Fruit fly (Drosophila melanogaster) whole organism: ENCODE data around the gene Sema1a.

Source experiments
- CG8478 ChIP-seq: fragments of >200 bp; optimal IDR thresholded peaks from 2 replicates; lab custom pipeline; 2018; ENCODE audit warnings: inconsistent platforms
- Dll ChIP-seq: fragments of >200 bp; optimal IDR thresholded peaks from 2 replicates; lab custom pipeline; 2017
- EcR ChIP-seq, 2 experiments: fragments of >200 bp; optimal IDR thresholded peaks; 2 replicates each; lab custom pipeline; 2017; ENCODE audit warnings: missing biosample characterization in 2 of 2, missing genetic modification characterization in 2 of 2, missing genetic modification reagents in 2 of 2
- pan ChIP-seq: fragments of >200 bp; optimal IDR thresholded peaks from 2 replicates; lab custom pipeline; 2017
- psq ChIP-seq: fragments of >200 bp; optimal IDR thresholded peaks from 2 replicates; lab custom pipeline; 2017
- usp ChIP-seq: fragments of >200 bp; optimal IDR thresholded peaks from 2 replicates; lab custom pipeline; 2017; ENCODE audit warnings: missing biosample characterization, missing genetic modification characterization, mixed read lengths

Sema1a gene

dm6 chr2L:8709078-8709399, 167.1 kb downstream of the Sema1a start:
- TF ChIP-seq EcR (GFP tag; optimal IDR thresholded peaks at IDR 0.05; lab: Kevin White, UChicago) (peak; percentile 59 to 86), Dll (lab: Kevin White, UChicago) (no peak), CG8478 (lab: Kevin White, UChicago) (no peak), pan (lab: Kevin White, UChicago) (no peak), usp (GFP tag; lab: Kevin White, UChicago) (no peak), psq (lab: Kevin White, UChicago) (no peak)

dm6 chr2L:8709413-8709812, 167.5 kb downstream of the Sema1a start, which contains the start of gene Hnf4:
Gene Hnf4, minus strand, starts transcription at chr2L:8709611.
- no peak for TF ChIP-seq pan (lab: Kevin White, UChicago)
- no peak for TF ChIP-seq psq (lab: Kevin White, UChicago)
- TF ChIP-seq EcR (GFP tag; optimal IDR thresholded peaks at IDR 0.05; lab: Kevin White, UChicago), result no peak
- TF ChIP-seq Dll (lab: Kevin White, UChicago), result no peak
- TF ChIP-seq usp (GFP tag; lab: Kevin White, UChicago), result no peak
- no peak for TF ChIP-seq CG8478 (lab: Kevin White, UChicago)

dm6 chr2L:8714513-8714912, 172.6 kb downstream of the Sema1a start:
- TF ChIP-seq psq (lab: Kevin White, UChicago), result no peak
- TF ChIP-seq usp (GFP tag; lab: Kevin White, UChicago), result no peak
- TF ChIP-seq Dll (lab: Kevin White, UChicago), result no peak
- TF ChIP-seq pan (lab: Kevin White, UChicago), result no peak
- no peak for TF ChIP-seq CG8478 (lab: Kevin White, UChicago)
- TF ChIP-seq EcR (GFP tag; optimal IDR thresholded peaks at IDR 0.05; lab: Kevin White, UChicago), result no peak

- TF ChIP-seq pan (lab: Kevin White, UChicago) (no peak), Dll (lab: Kevin White, UChicago) (no peak), CG8478 (lab: Kevin White, UChicago) (no peak), psq (lab: Kevin White, UChicago) (no peak), usp (GFP tag; lab: Kevin White, UChicago) (no peak), EcR (GFP tag; optimal IDR thresholded peaks at IDR 0.05; lab: Kevin White, UChicago) (no peak)
Observed at dm6 chr2L:8715454-8715853, 173.5 kb downstream of the Sema1a start.

dm6 chr2L:8716383-8716782, 174.4 kb downstream of the Sema1a start:
- TF ChIP-seq Dll (lab: Kevin White, UChicago) (no peak), pan (lab: Kevin White, UChicago) (no peak), CG8478 (lab: Kevin White, UChicago) (no peak), usp (GFP tag; lab: Kevin White, UChicago) (no peak), EcR (GFP tag; optimal IDR thresholded peaks at IDR 0.05; lab: Kevin White, UChicago) (no peak), psq (lab: Kevin White, UChicago) (no peak)

dm6 chr2L:8717618-8718336, 175.8 kb downstream of the Sema1a start:
- TF ChIP-seq psq (lab: Kevin White, UChicago) (no peak), usp (GFP tag; lab: Kevin White, UChicago) (no peak), EcR (GFP tag; optimal IDR thresholded peaks at IDR 0.05; lab: Kevin White, UChicago) (peak in 1 of 2 experiments; percentile 12), pan (lab: Kevin White, UChicago) (no peak)

dm6 chr2L:8719757-8720156, 177.8 kb downstream of the Sema1a start:
- TF ChIP-seq CG8478 (lab: Kevin White, UChicago) (no peak), pan (lab: Kevin White, UChicago) (no peak), psq (lab: Kevin White, UChicago) (no peak), Dll (lab: Kevin White, UChicago) (no peak)

dm6 chr2L:8721028-8721427, 179.1 kb downstream of the Sema1a start:
- no peak for TF ChIP-seq CG8478 (lab: Kevin White, UChicago)
- TF ChIP-seq EcR (GFP tag; optimal IDR thresholded peaks at IDR 0.05; lab: Kevin White, UChicago), result no peak
- TF ChIP-seq Dll (lab: Kevin White, UChicago), result no peak
- TF ChIP-seq usp (GFP tag; lab: Kevin White, UChicago), result no peak
- TF ChIP-seq psq (lab: Kevin White, UChicago), result no peak
- TF ChIP-seq pan (lab: Kevin White, UChicago), result no peak
